Worm (Caenorhabditis elegans) whole organism, L2 larva: ENCODE data around the gene T09B9.1.

ENCODE experiments used
- C34F6.9 ChIP-seq: fragments of 150-350 bp; optimal IDR thresholded peaks from 2 replicates; lab custom pipeline; 2014; ENCODE audit warnings: missing biosample characterization, missing genetic modification characterization
- F13H6.1 ChIP-seq: sonication (generic microtip); optimal IDR thresholded peaks from 2 replicates; lab custom pipeline; 2016; ENCODE audit warnings: missing genetic modification characterization, missing compliant biosample characterization
- R02D3.7 ChIP-seq: fragments of 150-350 bp; optimal IDR thresholded peaks from 2 replicates; lab custom pipeline; 2014; ENCODE audit warnings: missing biosample characterization, missing genetic modification characterization
- Y55F3AM.14 ChIP-seq: fragments of 200-800 bp; sonication (Bioruptor generic); optimal IDR thresholded peaks from 2 replicates; lab custom pipeline; 2018; ENCODE audit warnings: mild to moderate bottlenecking, missing genetic modification characterization, missing compliant biosample characterization
- ZK546.5 ChIP-seq: sonication (generic microtip); optimal IDR thresholded peaks from 2 replicates; lab custom pipeline; 2017; ENCODE audit warnings: missing biosample characterization, missing genetic modification characterization
- alr-1 ChIP-seq: fragments of 150-350 bp; optimal IDR thresholded peaks from 2 replicates; lab custom pipeline; 2014; ENCODE audit warnings: missing biosample characterization, missing genetic modification characterization
- aly-2 ChIP-seq: fragments of 150-350 bp; optimal IDR thresholded peaks from 2 replicates; lab custom pipeline; 2014; ENCODE audit warnings: missing biosample characterization, missing genetic modification characterization
- ama-1 ChIP-seq: fragments of 150-350 bp; optimal IDR thresholded peaks from 2 replicates; lab custom pipeline; 2018; ENCODE audit warnings: inconsistent platforms
- blmp-1 ChIP-seq: sonication (generic microtip); optimal IDR thresholded peaks from 2 replicates; lab custom pipeline; 2017; ENCODE audit warnings: missing genetic modification characterization, mild to moderate bottlenecking, missing compliant biosample characterization, antibody characterized with exemption, moderate library complexity; ENCODE audit not compliant: insufficient read depth
- ceh-16 ChIP-seq: fragments of 150-350 bp; optimal IDR thresholded peaks from 2 replicates; lab custom pipeline; 2014; ENCODE audit warnings: missing biosample characterization, missing genetic modification characterization
- ceh-82 ChIP-seq: fragments of 150-350 bp; optimal IDR thresholded peaks from 2 replicates; lab custom pipeline; 2014; ENCODE audit warnings: missing biosample characterization, missing genetic modification characterization
- crh-2 ChIP-seq: sonication (generic microtip); optimal IDR thresholded peaks from 2 replicates; lab custom pipeline; 2017; ENCODE audit warnings: missing biosample characterization, missing genetic modification characterization
- egl-27 ChIP-seq: sonication (generic microtip); optimal IDR thresholded peaks from 3 replicates; lab custom pipeline; 2017; ENCODE audit warnings: missing biosample characterization, missing genetic modification reagents, missing genetic modification characterization
- elt-1 ChIP-seq: fragments of 150-350 bp; optimal IDR thresholded peaks from 2 replicates; lab custom pipeline; 2014; ENCODE audit warnings: missing biosample characterization, missing genetic modification characterization
- elt-3 ChIP-seq: sonication (generic microtip); optimal IDR thresholded peaks from 2 replicates; lab custom pipeline; 2017; ENCODE audit warnings: missing biosample characterization, missing genetic modification characterization
- fos-1 ChIP-seq: fragments of 150-350 bp; optimal IDR thresholded peaks from 2 replicates; lab custom pipeline; 2014; ENCODE audit warnings: missing biosample characterization, missing genetic modification characterization
- lin-11 ChIP-seq: fragments of 150-350 bp; sonication (generic microtip); optimal IDR thresholded peaks from 2 replicates; lab custom pipeline; 2014; ENCODE audit warnings: missing biosample characterization, missing genetic modification characterization, inconsistent platforms, mixed read lengths
- lin-13 ChIP-seq: fragments of 150-350 bp; optimal IDR thresholded peaks from 2 replicates; lab custom pipeline; 2014; ENCODE audit warnings: missing biosample characterization, missing genetic modification reagents, missing genetic modification characterization
- lin-39 ChIP-seq: fragments of 150-350 bp; optimal IDR thresholded peaks from 2 replicates; lab custom pipeline; 2014; ENCODE audit warnings: missing biosample characterization, missing genetic modification reagents, missing genetic modification characterization
- lsy-2 ChIP-seq, 2 experiments: fragments of 150-350 bp in 1 of 2; sonication (generic microtip) in 1 of 2; optimal IDR thresholded peaks; 2 replicates each; lab custom pipeline; 2014 to 2017; ENCODE audit warnings: missing biosample characterization in 2 of 2, missing genetic modification characterization in 2 of 2
- mab-5 ChIP-seq: fragments of 150-350 bp; optimal IDR thresholded peaks from 2 replicates; lab custom pipeline; 2014; ENCODE audit warnings: missing biosample characterization, missing genetic modification characterization
- mbf-1 ChIP-seq: sonication (generic microtip); optimal IDR thresholded peaks from 2 replicates; lab custom pipeline; 2017; ENCODE audit warnings: missing biosample characterization, missing genetic modification characterization
- nhr-10 ChIP-seq: sonication (generic microtip); optimal IDR thresholded peaks from 2 replicates; lab custom pipeline; 2017; ENCODE audit warnings: missing biosample characterization, missing genetic modification characterization
- nhr-11 ChIP-seq: fragments of 150-350 bp; optimal IDR thresholded peaks from 2 replicates; lab custom pipeline; 2014; ENCODE audit warnings: missing biosample characterization, missing genetic modification characterization
- nhr-12 ChIP-seq: fragments of 150-350 bp; optimal IDR thresholded peaks from 2 replicates; lab custom pipeline; 2014; ENCODE audit warnings: missing biosample characterization, missing genetic modification characterization
- nhr-129 ChIP-seq: fragments of 150-350 bp; optimal IDR thresholded peaks from 2 replicates; lab custom pipeline; 2014; ENCODE audit warnings: missing biosample characterization, missing genetic modification characterization
- nhr-21 ChIP-seq: fragments of 150-350 bp; optimal IDR thresholded peaks from 2 replicates; lab custom pipeline; 2014; ENCODE audit warnings: missing biosample characterization, missing genetic modification characterization
- nhr-237 ChIP-seq: fragments of 150-350 bp; optimal IDR thresholded peaks from 2 replicates; lab custom pipeline; 2014; ENCODE audit warnings: missing biosample characterization, missing genetic modification characterization
- nhr-25 ChIP-seq: fragments of 150-350 bp; sonication (generic microtip); optimal IDR thresholded peaks from 3 replicates; lab custom pipeline; 2014; ENCODE audit warnings: missing biosample characterization, missing genetic modification characterization
- nhr-77 ChIP-seq: fragments of 150-350 bp; optimal IDR thresholded peaks from 2 replicates; lab custom pipeline; 2014; ENCODE audit warnings: missing biosample characterization, missing genetic modification characterization
- peb-1 ChIP-seq: fragments of 150-350 bp; optimal IDR thresholded peaks from 2 replicates; lab custom pipeline; 2014; ENCODE audit warnings: missing biosample characterization, missing genetic modification characterization
- sem-4 ChIP-seq: fragments of 150-350 bp; optimal IDR thresholded peaks from 2 replicates; lab custom pipeline; 2014; ENCODE audit warnings: missing biosample characterization, missing genetic modification reagents, missing genetic modification characterization
- sma-3 ChIP-seq: sonication (generic microtip); optimal IDR thresholded peaks from 2 replicates; lab custom pipeline; 2016; ENCODE audit warnings: missing genetic modification reagents, missing genetic modification characterization, missing compliant biosample characterization
- sma-9 ChIP-seq, 2 experiments: fragments of 150-350 bp in 1 of 2; sonication (generic microtip) in 1 of 2; optimal IDR thresholded peaks; 2 replicates each; lab custom pipeline; 2014 to 2016; ENCODE audit warnings: missing genetic modification characterization in 2 of 2, mild to moderate bottlenecking in 1 of 2, missing biosample characterization in 1 of 2, missing compliant biosample characterization in 1 of 2, missing genetic modification reagents in 1 of 2, moderate library complexity in 1 of 2
- snpc-4 ChIP-seq: fragments of 150-350 bp; optimal IDR thresholded peaks from 2 replicates; lab custom pipeline; 2014; ENCODE audit warnings: missing biosample characterization, missing genetic modification characterization
- unc-39 ChIP-seq: fragments of 150-350 bp; optimal IDR thresholded peaks from 2 replicates; lab custom pipeline; 2014; ENCODE audit warnings: missing biosample characterization, missing genetic modification characterization
- unc-55 ChIP-seq: fragments of 150-350 bp; sonication (generic microtip); optimal IDR thresholded peaks from 3 replicates; lab custom pipeline; 2014; ENCODE audit warnings: missing biosample characterization, missing genetic modification reagents, missing genetic modification characterization
- unc-62 ChIP-seq: fragments of 150-350 bp; optimal IDR thresholded peaks from 2 replicates; lab custom pipeline; 2014; ENCODE audit warnings: missing biosample characterization, missing genetic modification reagents, missing genetic modification characterization
- zag-1 ChIP-seq: fragments of 150-350 bp; optimal IDR thresholded peaks from 2 replicates; lab custom pipeline; 2014; ENCODE audit warnings: missing biosample characterization, missing genetic modification characterization
- ztf-1 ChIP-seq: fragments of 200-800 bp; sonication (Bioruptor generic); conservative IDR thresholded peaks from 2 replicates; pipeline ENCODE4 v1.3.6; 2022; ENCODE audit warnings: missing genetic modification characterization, missing compliant biosample characterization
- ztf-11 ChIP-seq: sonication (generic microtip); optimal IDR thresholded peaks from 2 replicates; lab custom pipeline; 2017; ENCODE audit warnings: missing biosample characterization, missing genetic modification characterization
- ztf-4 ChIP-seq: fragments of 150-350 bp; optimal IDR thresholded peaks from 2 replicates; lab custom pipeline; 2014; ENCODE audit warnings: missing biosample characterization, missing genetic modification characterization

Gene T09B9.1

DNA sequence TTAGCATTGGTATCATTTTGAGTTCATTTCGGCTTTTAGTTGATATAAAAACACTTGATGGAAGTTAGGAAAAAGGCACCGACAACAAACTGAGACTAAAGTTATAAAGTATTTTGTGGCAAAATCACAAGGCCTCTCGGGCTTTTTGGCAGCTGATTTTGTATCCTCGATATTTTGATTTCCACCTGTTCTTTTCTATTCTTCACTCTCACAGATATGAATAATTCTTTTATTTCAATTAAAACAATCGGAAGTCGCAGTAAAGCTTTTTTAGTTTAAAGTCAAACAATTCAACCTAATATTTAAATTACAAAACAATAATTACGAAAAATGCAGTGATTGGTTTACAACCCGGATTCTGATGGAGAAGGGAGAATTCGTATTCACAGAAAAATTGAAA, 4.2 kb downstream of the T09B9.1 start, which contains the start of gene T09B9.3:
TSS of gene T09B9.3 (minus strand) at position 101 of the 400 bp plus-strand sequence.
- TF ChIP-seq Y55F3AM.14 (GFP tag; lab: Kevin White, UChicago), result no peak
- no peak for TF ChIP-seq peb-1 (tag; lab: Kevin White, UChicago)
- TF ChIP-seq lin-39 (tag; lab: Kevin White, UChicago), result no peak
- TF ChIP-seq ZK546.5 (tag; lab: Kevin White, UChicago), result no peak
- no peak for TF ChIP-seq ztf-11
- no peak for TF ChIP-seq ama-1 (lab: Kevin White, UChicago)
- TF ChIP-seq lin-13, result no peak
- TF ChIP-seq nhr-237 (tag; lab: Kevin White, UChicago), result no peak
- no peak for TF ChIP-seq elt-1 (tag; lab: Kevin White, UChicago)
- no peak for TF ChIP-seq snpc-4 (tag; lab: Kevin White, UChicago)
- no peak for TF ChIP-seq sem-4 (tag; lab: Kevin White, UChicago)
- no peak for TF ChIP-seq aly-2 (tag; lab: Kevin White, UChicago)
- TF ChIP-seq nhr-11 (tag; lab: Kevin White, UChicago), result no peak
- no peak for TF ChIP-seq sma-3
- TF ChIP-seq sma-9 (GFP tag; optimal IDR thresholded peaks at IDR 0.05; lab: Kevin White, UChicago), result no peak
- no peak for TF ChIP-seq sma-9 (tag; optimal IDR thresholded peaks at IDR 0.05; lab: Kevin White, UChicago)
- TF ChIP-seq mab-5 (tag; lab: Kevin White, UChicago), result no peak
- no peak for TF ChIP-seq egl-27 (tag; lab: Kevin White, UChicago)
- no peak for TF ChIP-seq lin-11 (tag; lab: Kevin White, UChicago)
- no peak for TF ChIP-seq blmp-1 (tag; lab: Kevin White, UChicago)
- TF ChIP-seq nhr-77 (tag; lab: Kevin White, UChicago), result no peak

DNA sequence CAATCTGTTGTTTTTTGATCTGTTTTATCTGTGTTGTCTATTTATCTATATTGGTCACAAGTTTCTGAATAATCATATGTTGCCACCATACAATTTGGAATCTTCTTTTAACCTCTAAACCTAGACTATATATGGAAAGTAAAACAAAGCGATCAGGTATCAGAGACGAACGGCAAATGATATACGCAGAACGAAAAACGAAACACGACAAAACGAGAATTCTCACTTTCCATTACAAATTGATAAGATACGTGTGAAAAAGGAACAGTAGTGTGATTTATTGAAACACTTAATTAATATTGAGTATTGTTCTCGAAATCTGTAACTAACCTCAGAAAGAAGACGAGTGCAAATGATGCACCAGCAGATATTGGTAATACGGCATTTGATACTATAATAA, 6.8 kb downstream of the T09B9.1 start:
- TF ChIP-seq blmp-1 (tag; lab: Kevin White, UChicago), result peak; percentile 82
- TF ChIP-seq F13H6.1 (tag; lab: Kevin White, UChicago), result no peak

- TF ChIP-seq ZK546.5 (tag; lab: Kevin White, UChicago) (no peak), sem-4 (tag; lab: Kevin White, UChicago) (no peak), unc-39 (tag; lab: Kevin White, UChicago) (no peak), C34F6.9 (no peak), snpc-4 (tag; lab: Kevin White, UChicago) (no peak), elt-3 (no peak), crh-2 (tag; lab: Kevin White, UChicago) (no peak), elt-1 (tag; lab: Kevin White, UChicago) (no peak), unc-55 (no peak), nhr-12 (tag; lab: Kevin White, UChicago) (no peak), sma-3 (no peak), nhr-129 (tag; lab: Kevin White, UChicago) (no peak), ztf-4 (no peak), mbf-1 (no peak)
These were observed 7.8 kb downstream of the T09B9.1 start, which contains the start of gene slc-17.9 for ce11 chrX:9764822-9765221. Gene slc-17.9, minus strand, starts transcription at chrX:9764922.

DNA sequence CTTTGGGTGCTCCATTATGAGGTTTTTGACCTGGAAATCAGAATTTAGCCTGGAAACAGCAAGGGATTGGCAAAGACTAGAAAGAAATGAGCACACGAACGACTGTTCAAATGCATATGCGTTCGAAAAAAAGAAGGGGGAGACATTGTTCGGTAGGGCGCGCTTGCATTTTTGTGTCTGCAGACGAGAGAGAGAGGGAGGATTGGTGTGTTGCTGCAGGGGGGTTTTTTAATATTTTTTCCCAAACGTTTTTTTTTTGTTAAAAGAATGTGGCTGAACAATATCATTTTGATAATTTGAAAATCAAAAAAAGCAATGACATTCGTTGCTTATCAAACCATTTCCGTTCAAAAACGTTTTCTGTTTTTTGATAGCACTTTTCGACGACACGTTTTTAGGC, 17.3 kb downstream of the T09B9.1 start, which contains the start of gene T09B9.4:
TSS of gene T09B9.4 (minus strand) at position 30 of the 400 bp plus-strand sequence.
- TF ChIP-seq lin-13, result no peak
- TF ChIP-seq ztf-1 (GFP tag; lab: Robert Waterston, UW), result no peak
- TF ChIP-seq elt-1 (tag; lab: Kevin White, UChicago), result no peak
- TF ChIP-seq unc-39 (tag; lab: Kevin White, UChicago), result no peak
- TF ChIP-seq nhr-10 (tag; lab: Kevin White, UChicago), result no peak
- TF ChIP-seq ztf-11, result no peak
- no peak for TF ChIP-seq ZK546.5 (tag; lab: Kevin White, UChicago)
- no peak for TF ChIP-seq crh-2 (tag; lab: Kevin White, UChicago)
- no peak for TF ChIP-seq lin-11 (tag; lab: Kevin White, UChicago)
- no peak for TF ChIP-seq R02D3.7 (tag; lab: Kevin White, UChicago)
- TF ChIP-seq nhr-21 (tag; lab: Kevin White, UChicago), result no peak
- TF ChIP-seq unc-62 (GFP tag; lab: Kevin White, UChicago), result no peak
- TF ChIP-seq lin-39 (tag; lab: Kevin White, UChicago), result no peak
- no peak for TF ChIP-seq aly-2 (tag; lab: Kevin White, UChicago)
- no peak for TF ChIP-seq alr-1 (tag; lab: Kevin White, UChicago)
- TF ChIP-seq nhr-25 (tag; lab: Kevin White, UChicago), result no peak
- TF ChIP-seq unc-55, result no peak
- no peak for TF ChIP-seq snpc-4 (tag; lab: Kevin White, UChicago)
- TF ChIP-seq ceh-16, result no peak
- TF ChIP-seq zag-1 (tag; lab: Kevin White, UChicago), result peak; percentile 16
- no peak for TF ChIP-seq nhr-11 (tag; lab: Kevin White, UChicago)
- no peak for TF ChIP-seq Y55F3AM.14 (GFP tag; lab: Kevin White, UChicago)
- TF ChIP-seq nhr-129 (tag; lab: Kevin White, UChicago), result peak; percentile 17
- TF ChIP-seq mab-5 (tag; lab: Kevin White, UChicago), result no peak
- TF ChIP-seq lsy-2 (tag; optimal IDR thresholded peaks at IDR 0.05; lab: Kevin White, UChicago), result no peak
- peak; percentile 66 for TF ChIP-seq C34F6.9
- no peak for TF ChIP-seq blmp-1 (tag; lab: Kevin White, UChicago)
- TF ChIP-seq ceh-82 (tag; lab: Kevin White, UChicago), result no peak
- TF ChIP-seq ama-1 (lab: Kevin White, UChicago), result no peak
- TF ChIP-seq fos-1 (tag; lab: Kevin White, UChicago), result peak; percentile 40
- TF ChIP-seq, all 48 proteins: peak for 4
